Fruit fly (Drosophila melanogaster) whole organism: ENCODE results near the gene Eig71Ei.

Source experiments
- CG8478 ChIP-seq: fragments of >200 bp; optimal IDR thresholded peaks from 2 replicates; lab custom pipeline; 2018; ENCODE audit warnings: inconsistent platforms
- Dll ChIP-seq: fragments of >200 bp; optimal IDR thresholded peaks from 2 replicates; lab custom pipeline; 2017
- EcR ChIP-seq, 2 experiments: fragments of >200 bp; optimal IDR thresholded peaks; 2 replicates each; lab custom pipeline; 2017; ENCODE audit warnings: missing biosample characterization in 2 of 2, missing genetic modification characterization in 2 of 2, missing genetic modification reagents in 2 of 2
- pan ChIP-seq: fragments of >200 bp; optimal IDR thresholded peaks from 2 replicates; lab custom pipeline; 2017
- psq ChIP-seq: fragments of >200 bp; optimal IDR thresholded peaks from 2 replicates; lab custom pipeline; 2017
- usp ChIP-seq: fragments of >200 bp; optimal IDR thresholded peaks from 2 replicates; lab custom pipeline; 2017; ENCODE audit warnings: missing biosample characterization, missing genetic modification characterization, mixed read lengths

The Eig71Ei gene

DNA sequence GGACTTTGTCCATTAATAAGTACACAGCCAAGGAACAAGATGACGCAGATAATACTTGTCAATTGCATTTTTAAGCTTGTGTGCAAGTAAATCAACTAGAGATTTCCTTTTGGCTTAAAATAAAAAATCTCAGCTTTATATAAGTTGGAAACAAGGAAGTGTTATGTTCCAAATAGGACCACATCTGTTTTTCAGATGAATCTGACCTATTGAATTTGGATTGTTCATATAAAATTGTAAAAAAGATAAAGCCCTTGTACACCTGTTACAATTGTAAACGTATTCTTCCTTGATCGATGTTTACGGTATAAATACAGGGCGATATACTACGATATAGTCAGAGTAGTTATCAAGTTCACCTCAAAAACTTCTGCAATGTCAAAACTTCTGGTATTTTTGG lies 2.2 kb upstream of the Eig71Ei start, which contains the start of the genes Eig71Ef and Eig71Eg:
Gene Eig71Ef (minus strand): TSS at position 101 of the 400 bp plus-strand sequence.
Gene Eig71Eg (plus strand): TSS at position 339 of the 400 bp plus-strand sequence.
- TF ChIP-seq pan (lab: Kevin White, UChicago) (no peak), psq (lab: Kevin White, UChicago) (no peak), Dll (lab: Kevin White, UChicago) (no peak), CG8478 (lab: Kevin White, UChicago) (no peak), usp (GFP tag; lab: Kevin White, UChicago) (no peak), EcR (GFP tag; optimal IDR thresholded peaks at IDR 0.05; lab: Kevin White, UChicago) (no peak)

DNA sequence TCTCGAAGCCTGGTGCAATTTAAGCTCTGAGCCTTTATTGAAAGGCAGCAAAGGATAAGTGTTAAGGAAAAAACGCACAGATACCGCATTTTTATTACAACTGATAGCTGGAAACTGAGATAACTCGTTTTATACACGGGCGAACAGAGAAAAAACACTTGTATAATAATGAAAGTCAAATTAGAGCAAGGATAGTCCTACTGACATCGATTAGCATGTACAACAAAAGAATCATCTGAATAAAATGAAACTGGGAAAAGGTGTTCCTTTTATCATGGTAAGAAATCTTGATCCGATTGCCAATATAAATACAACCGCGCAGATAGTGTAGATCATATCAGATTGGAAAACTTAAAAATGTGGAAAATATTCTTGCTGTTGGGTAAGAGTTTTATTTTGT lies 1.4 kb downstream of the Eig71Ei start, which contains the start of the genes Eig71Ej and Eig71Ek:
Gene Eig71Ej (minus strand): TSS at position 101 of the 400 bp plus-strand sequence.
Gene Eig71Ek (plus strand): TSS at position 334 of the 400 bp plus-strand sequence.
- TF ChIP-seq EcR (GFP tag; optimal IDR thresholded peaks at IDR 0.05; lab: Kevin White, UChicago) (no peak), psq (lab: Kevin White, UChicago) (no peak), Dll (lab: Kevin White, UChicago) (no peak), usp (GFP tag; lab: Kevin White, UChicago) (no peak), CG8478 (lab: Kevin White, UChicago) (no peak), pan (lab: Kevin White, UChicago) (no peak)

DNA sequence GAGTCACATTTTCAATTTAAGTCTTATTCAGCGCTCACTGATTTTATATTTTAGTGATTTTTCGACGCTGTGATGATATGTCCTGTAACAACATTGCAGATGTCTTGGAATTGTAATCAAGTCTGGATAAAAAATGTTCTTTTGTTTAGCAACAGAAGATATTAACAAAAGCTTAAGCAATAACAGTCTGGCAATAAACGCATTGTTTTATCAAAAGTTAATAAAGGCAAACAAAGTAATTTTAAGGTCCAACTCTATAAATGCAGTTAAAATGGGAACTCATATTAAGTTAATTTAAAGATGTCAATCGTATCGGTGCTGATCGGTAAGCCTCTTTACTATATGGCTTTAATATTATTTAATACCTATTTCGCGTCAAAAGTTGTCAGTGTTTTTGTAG lies 2.1 kb downstream of the Eig71Ei start, which contains the start of gene CG43082:
Gene CG43082 (plus strand): TSS at position 301 of the 400 bp plus-strand sequence.
- TF ChIP-seq pan (lab: Kevin White, UChicago) (no peak), CG8478 (lab: Kevin White, UChicago) (no peak), Dll (lab: Kevin White, UChicago) (no peak), usp (GFP tag; lab: Kevin White, UChicago) (no peak), psq (lab: Kevin White, UChicago) (no peak), EcR (GFP tag; optimal IDR thresholded peaks at IDR 0.05; lab: Kevin White, UChicago) (no peak)

DNA sequence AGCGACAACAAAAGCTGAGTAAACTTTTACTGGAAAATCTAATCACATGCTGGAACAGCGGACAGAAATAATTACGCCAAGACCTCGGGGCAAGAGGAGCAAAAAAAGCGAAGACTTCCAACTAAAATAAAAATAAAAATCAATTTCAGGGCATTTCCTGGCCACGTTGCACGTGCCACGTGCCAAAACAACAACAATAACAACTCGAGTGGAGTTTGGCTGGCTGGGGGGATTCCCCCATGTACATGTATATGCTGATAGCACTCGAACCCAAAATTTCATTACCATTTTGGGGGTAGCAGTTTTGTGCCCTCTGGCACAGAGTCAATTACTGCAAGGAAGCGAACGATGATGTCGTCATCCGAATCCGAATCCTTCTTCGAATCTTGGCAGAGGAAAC lies 3.0 kb downstream of the Eig71Ei start:
- TF ChIP-seq CG8478 (lab: Kevin White, UChicago) (no peak), EcR (GFP tag; optimal IDR thresholded peaks at IDR 0.05; lab: Kevin White, UChicago) (no peak), usp (GFP tag; lab: Kevin White, UChicago) (no peak), pan (lab: Kevin White, UChicago) (no peak), psq (lab: Kevin White, UChicago) (no peak), Dll (lab: Kevin White, UChicago) (no peak)

DNA sequence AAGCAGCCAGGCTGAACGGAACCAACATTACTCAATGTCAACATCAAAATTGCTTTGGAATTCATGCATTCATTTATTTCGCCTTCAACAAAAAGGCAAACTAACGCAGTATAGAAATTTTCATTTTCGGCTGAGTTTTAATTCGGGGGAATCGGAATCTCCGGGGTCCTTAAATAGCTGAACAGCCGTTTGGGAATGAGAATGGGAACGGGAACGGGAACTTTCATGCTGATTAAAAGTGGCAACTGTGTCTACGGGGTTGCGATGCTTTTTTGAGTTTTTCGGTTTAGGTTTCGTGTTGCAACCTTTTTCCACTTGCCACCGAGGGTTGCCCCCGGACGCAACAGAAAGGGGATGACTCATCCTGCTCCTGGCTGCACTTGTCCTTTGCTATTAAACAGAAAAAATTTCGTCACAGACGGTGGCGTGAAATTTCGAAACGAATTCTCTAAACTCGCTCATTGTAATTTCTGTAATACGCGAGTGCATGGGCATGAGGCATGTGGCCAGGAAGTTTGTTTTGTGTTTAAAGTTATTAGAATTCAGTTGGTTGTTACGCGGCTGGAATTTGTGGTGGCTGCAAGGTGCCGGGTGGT lies 4.8 kb downstream of the Eig71Ei start:
- no peak for TF ChIP-seq pan (lab: Kevin White, UChicago)
- no peak for TF ChIP-seq EcR (GFP tag; optimal IDR thresholded peaks at IDR 0.05; lab: Kevin White, UChicago)
- no peak for TF ChIP-seq CG8478 (lab: Kevin White, UChicago)
- no peak for TF ChIP-seq Dll (lab: Kevin White, UChicago)
- no peak for TF ChIP-seq psq (lab: Kevin White, UChicago)

DNA sequence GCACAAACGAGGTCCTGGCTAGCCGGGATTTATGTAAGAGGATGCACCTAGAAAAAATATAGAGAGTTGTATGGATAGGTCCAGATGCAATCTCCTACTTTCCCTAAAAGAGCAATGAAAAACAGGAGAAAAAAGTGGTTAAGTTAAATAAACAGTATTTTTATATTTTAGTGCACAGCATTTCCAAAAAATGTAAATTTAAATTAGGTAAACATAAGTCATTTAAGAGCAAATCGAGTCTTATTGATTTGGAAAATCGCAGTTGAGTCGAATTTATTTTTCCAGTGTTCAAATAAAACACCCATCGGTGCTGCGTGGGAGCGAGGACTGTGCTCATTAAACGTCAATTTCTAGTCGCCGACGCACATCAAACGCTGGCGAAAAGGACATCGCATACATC lies 6.2 kb downstream of the Eig71Ei start:
- TF ChIP-seq pan (lab: Kevin White, UChicago) = no peak

DNA sequence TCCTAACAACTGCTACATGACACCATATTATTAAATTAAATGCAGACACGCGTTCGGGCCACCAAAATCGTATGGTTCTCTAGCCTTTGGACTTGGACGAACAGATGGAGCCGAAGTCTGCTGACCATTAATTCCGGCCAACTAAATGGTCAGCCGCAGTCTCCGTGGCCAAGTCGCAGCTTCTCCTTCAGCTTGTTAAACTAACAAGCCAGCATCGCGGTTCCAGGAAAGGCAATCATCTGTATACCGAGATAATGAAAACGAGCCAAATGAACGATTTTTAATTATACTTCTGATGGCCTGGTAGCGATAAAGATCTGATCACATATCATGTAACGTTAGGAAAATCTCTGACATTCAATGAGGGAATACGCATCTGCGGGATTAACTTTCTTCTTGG lies 10.4 kb downstream of the Eig71Ei start:
- TF ChIP-seq EcR (GFP tag; optimal IDR thresholded peaks at IDR 0.05; lab: Kevin White, UChicago) (no peak), Dll (lab: Kevin White, UChicago) (no peak), pan (lab: Kevin White, UChicago) (no peak), usp (GFP tag; lab: Kevin White, UChicago) (no peak), psq (lab: Kevin White, UChicago) (no peak), CG8478 (lab: Kevin White, UChicago) (no peak)

DNA sequence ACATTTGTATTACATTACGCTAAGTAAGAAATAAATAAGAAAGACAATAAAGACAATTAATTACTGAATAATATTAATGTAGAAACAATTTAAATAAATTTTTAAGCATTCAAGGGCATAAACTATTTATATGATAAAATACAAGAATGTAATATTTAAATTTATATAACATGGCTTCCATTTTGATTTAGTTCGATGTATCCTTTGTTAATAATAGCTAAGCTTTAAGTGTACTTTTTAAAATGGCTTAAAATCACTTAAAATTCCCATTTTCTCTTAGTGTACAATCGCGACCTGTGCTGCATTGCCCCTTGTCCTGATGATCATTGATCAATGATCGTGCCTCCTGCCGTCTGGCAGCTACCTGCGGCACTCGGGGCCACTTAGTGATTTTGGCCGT lies 10.9 kb downstream of the Eig71Ei start:
- no peak for TF ChIP-seq psq (lab: Kevin White, UChicago)
- no peak for TF ChIP-seq pan (lab: Kevin White, UChicago)
- no peak for TF ChIP-seq CG8478 (lab: Kevin White, UChicago)
- TF ChIP-seq Dll (lab: Kevin White, UChicago) = no peak
- TF ChIP-seq EcR (GFP tag; optimal IDR thresholded peaks at IDR 0.05; lab: Kevin White, UChicago) = no peak
- no peak for TF ChIP-seq usp (GFP tag; lab: Kevin White, UChicago)

DNA sequence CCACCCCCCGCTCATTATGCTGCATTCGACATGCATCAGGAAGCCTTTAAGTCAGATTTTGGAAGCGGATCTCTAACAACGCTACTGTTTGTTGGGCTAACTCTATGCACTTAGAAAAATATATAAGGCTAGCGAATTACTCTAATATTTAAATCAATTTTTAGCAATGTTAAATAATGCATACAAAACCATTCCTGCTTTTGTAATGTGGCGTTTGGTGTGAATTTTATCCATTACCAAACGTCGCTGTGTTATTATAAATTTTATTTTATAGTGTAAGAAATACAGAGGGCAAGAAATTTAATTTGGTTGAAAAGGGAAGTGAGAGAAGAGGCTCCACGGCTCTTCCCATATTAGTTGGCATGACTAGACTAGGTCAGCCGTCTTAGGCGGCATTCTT lies 13.3 kb downstream of the Eig71Ei start:
- no peak for TF ChIP-seq usp (GFP tag; lab: Kevin White, UChicago)

DNA sequence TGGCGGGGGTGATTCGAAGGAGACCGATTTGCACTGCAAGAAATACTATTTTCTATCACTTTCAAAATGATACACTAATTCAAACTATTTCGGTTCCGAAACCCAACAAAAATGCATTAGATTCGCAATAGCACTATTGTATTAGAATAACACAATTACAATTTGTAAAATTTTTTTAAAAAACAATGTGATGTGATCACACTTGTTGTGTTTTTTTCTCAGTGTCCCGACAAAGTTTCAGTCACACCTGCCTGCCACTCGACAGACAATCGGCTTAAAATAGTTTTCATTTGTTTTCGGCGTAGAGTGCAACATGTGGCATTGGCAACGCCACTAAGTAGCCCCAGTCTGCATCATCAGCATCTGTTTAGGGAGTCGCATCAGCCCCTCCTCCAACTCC lies 15.6 kb downstream of the Eig71Ei start:
- TF ChIP-seq EcR (GFP tag; optimal IDR thresholded peaks at IDR 0.05; lab: Kevin White, UChicago) (no peak), psq (lab: Kevin White, UChicago) (no peak), Dll (lab: Kevin White, UChicago) (no peak), pan (lab: Kevin White, UChicago) (no peak), CG8478 (lab: Kevin White, UChicago) (no peak), usp (GFP tag; lab: Kevin White, UChicago) (no peak)

DNA sequence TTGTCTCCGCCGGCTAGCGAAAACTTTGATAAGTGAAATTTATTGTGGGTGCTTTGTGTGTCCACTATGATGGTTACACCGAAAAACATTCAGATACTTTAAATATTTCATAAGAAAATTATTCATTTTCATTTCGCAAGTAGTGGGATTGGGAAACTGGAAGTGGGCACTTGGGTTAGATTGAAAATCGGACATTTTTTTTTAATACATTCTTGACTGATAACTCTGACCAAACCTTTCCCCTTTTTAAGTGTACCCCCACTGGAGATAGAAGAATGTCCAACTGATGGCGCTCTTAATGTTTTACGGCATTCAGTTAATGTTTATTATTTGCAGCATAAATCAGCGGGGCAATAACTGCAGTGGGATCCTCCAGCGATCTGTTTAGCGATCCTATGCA lies 18.2 kb downstream of the Eig71Ei start:
- no peak for TF ChIP-seq EcR (GFP tag; optimal IDR thresholded peaks at IDR 0.05; lab: Kevin White, UChicago)
- TF ChIP-seq Dll (lab: Kevin White, UChicago) = no peak
- TF ChIP-seq usp (GFP tag; lab: Kevin White, UChicago) = no peak
- TF ChIP-seq psq (lab: Kevin White, UChicago) = no peak
- TF ChIP-seq pan (lab: Kevin White, UChicago) = no peak
- TF ChIP-seq CG8478 (lab: Kevin White, UChicago) = no peak

DNA sequence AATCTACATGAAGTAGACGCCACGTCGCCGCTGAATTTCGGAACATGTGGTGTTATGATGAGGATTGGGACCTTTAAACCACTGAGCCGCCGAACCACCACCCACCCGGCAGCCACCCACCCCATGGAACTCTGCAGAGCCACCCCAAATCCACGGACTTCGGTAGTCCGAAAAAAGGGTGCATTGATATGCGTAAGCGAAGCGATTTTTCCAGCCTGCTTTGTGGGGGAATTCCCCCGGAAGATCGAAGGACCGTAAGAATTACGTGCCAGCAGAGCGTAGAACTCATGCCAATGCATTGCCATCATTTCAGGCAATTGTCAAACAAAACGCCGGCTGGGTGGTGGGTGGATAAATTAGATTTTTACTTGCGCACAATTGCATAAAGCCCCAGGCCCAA lies 18.8 kb downstream of the Eig71Ei start:
- no peak for TF ChIP-seq EcR (GFP tag; optimal IDR thresholded peaks at IDR 0.05; lab: Kevin White, UChicago)
- TF ChIP-seq CG8478 (lab: Kevin White, UChicago) = no peak
- no peak for TF ChIP-seq pan (lab: Kevin White, UChicago)
